Fruit fly (Drosophila melanogaster): ENCODE measurements around the gene CG14011.

The CG14011 gene

dm6 chr2L:5541935-5542685 lies 38.8 kb downstream of the CG14011 start, which contains the start of the genes Hel25E and Lam:
Gene Hel25E (minus strand): TSS chr2L:5542314.
Gene Lam (plus strand): TSS chr2L:5542480.
- TF ChIP-seq CG7101 (tag; optimal IDR thresholded peaks at IDR 0.05) (peak; percentile 5), CG7045 (GFP tag; optimal IDR thresholded peaks at IDR 0.05) (no peak), CG11617 (GFP tag; optimal IDR thresholded peaks at IDR 0.05) (peak; percentile 40), Mnt (GFP tag; optimal IDR thresholded peaks at IDR 0.05) (peak; percentile 56)

DNA sequence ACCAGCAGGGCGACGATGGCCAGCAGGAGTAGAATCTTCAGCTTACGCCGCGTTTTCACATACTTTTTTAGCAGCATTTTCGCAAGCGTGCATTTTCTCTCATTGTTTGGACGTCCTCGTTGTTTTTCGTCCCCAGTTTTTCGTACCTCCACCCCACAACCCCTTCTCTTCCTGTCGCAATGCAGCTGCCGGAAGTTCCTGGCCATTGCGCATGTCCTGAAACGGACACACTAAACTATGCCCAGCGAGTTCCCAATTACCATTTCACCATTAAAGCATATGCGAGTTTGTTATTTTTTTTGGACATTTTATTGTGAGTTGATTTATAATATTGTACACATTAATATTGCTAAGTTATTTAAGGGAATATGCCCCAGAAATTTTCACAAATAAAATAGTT lies 41.9 kb downstream of the CG14011 start, which contains the start of gene CG14015:
CG14015 (minus strand) TSS at position 163 of the 400 bp plus-strand sequence.
- no peak for TF ChIP-seq ovo (GFP tag; optimal IDR thresholded peaks at IDR 0.05)
- no peak for TF ChIP-seq CG7045 (GFP tag; optimal IDR thresholded peaks at IDR 0.05)
- no peak for TF ChIP-seq Hr96 (GFP tag; optimal IDR thresholded peaks at IDR 0.05)
- no peak for TF ChIP-seq CG1620 (GFP tag; optimal IDR thresholded peaks at IDR 0.05)
- no peak for TF ChIP-seq CG14711 (tag; optimal IDR thresholded peaks at IDR 0.05)
- TF ChIP-seq Mnt (GFP tag; optimal IDR thresholded peaks at IDR 0.05), result no peak
- no peak for TF ChIP-seq pad (GFP tag; optimal IDR thresholded peaks at IDR 0.05)

DNA sequence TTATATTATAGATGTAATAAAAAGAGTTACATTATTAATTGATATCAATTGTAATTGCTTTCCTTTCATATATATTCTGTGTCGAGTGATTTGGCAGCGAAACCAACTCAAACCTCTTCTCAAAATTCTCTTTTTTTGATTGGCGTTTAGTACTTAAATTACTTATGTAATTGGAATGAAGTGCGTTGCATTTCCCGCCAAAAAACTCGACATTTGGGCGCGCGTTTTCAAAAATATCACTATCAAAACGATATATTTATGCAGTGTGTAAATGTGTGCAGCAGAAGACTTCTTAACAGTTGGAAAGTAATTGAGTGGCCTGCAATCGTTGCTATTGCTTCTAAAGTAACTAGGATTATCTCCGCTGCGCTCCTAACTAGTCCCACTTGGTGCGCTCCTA lies 43.9 kb downstream of the CG14011 start:
- TF ChIP-seq CG7045 (GFP tag; optimal IDR thresholded peaks at IDR 0.05), result no peak
- TF ChIP-seq CG1620 (GFP tag; optimal IDR thresholded peaks at IDR 0.05), result no peak
- TF ChIP-seq cic (GFP tag; optimal IDR thresholded peaks at IDR 0.05), result no peak
- no peak for TF ChIP-seq CG33017 (tag; optimal IDR thresholded peaks at IDR 0.05)
- no peak for TF ChIP-seq CG5204 (GFP tag; optimal IDR thresholded peaks at IDR 0.05)
- no peak for TF ChIP-seq Crg-1 (GFP tag; optimal IDR thresholded peaks at IDR 0.05)
- TF ChIP-seq tj (GFP tag; optimal IDR thresholded peaks at IDR 0.05), result no peak
- TF ChIP-seq toe (GFP tag; optimal IDR thresholded peaks at IDR 0.05), result no peak
- no peak for TF ChIP-seq cnc (optimal IDR thresholded peaks at IDR 0.05)
- no peak for TF ChIP-seq kay (GFP tag; ENCODE audit: borderline replicate concordance)
- TF ChIP-seq CG7101 (tag; optimal IDR thresholded peaks at IDR 0.05), result no peak
- TF ChIP-seq Mnt (GFP tag; optimal IDR thresholded peaks at IDR 0.05), result no peak
- no peak for TF ChIP-seq Hr96 (GFP tag; optimal IDR thresholded peaks at IDR 0.05)
- TF ChIP-seq ovo (GFP tag; optimal IDR thresholded peaks at IDR 0.05), result no peak
- no peak for TF ChIP-seq Clk (GFP tag; optimal IDR thresholded peaks at IDR 0.05)

DNA sequence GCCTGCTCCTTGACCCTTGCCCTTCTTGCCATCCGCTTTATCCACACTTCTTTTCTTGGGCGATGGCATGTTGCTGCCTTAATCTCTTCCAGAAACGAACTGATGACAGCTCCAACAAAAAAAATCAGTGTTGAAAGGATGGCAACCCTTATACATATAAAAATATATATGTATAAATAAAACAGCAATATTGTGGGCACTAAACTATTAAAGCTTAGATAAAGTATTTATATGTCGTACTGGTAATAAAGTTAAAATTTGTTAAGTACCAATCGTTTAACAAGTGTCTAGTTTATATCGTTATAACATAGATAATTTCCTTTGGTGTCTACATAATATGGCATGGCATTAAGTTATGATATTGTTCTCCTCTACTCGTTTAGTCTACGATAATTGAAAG lies 44.3 kb downstream of the CG14011 start, which contains the start of gene tomb:
tomb (minus strand) TSS at position 101 of the 400 bp plus-strand sequence.
- no peak for TF ChIP-seq CG11617 (GFP tag; optimal IDR thresholded peaks at IDR 0.05)
- no peak for TF ChIP-seq Crg-1 (GFP tag; optimal IDR thresholded peaks at IDR 0.05)
- no peak for TF ChIP-seq CG7101 (tag; optimal IDR thresholded peaks at IDR 0.05)
- TF ChIP-seq Mnt (GFP tag; optimal IDR thresholded peaks at IDR 0.05), result no peak
- no peak for TF ChIP-seq cnc (optimal IDR thresholded peaks at IDR 0.05)
- TF ChIP-seq tj (GFP tag; optimal IDR thresholded peaks at IDR 0.05), result no peak
- TF ChIP-seq bab1 (GFP tag; optimal IDR thresholded peaks at IDR 0.05), result no peak
- no peak for TF ChIP-seq kay (GFP tag; ENCODE audit: borderline replicate concordance)
- TF ChIP-seq CG14711 (tag; optimal IDR thresholded peaks at IDR 0.05), result no peak
- TF ChIP-seq Hr96 (GFP tag; optimal IDR thresholded peaks at IDR 0.05), result no peak

DNA sequence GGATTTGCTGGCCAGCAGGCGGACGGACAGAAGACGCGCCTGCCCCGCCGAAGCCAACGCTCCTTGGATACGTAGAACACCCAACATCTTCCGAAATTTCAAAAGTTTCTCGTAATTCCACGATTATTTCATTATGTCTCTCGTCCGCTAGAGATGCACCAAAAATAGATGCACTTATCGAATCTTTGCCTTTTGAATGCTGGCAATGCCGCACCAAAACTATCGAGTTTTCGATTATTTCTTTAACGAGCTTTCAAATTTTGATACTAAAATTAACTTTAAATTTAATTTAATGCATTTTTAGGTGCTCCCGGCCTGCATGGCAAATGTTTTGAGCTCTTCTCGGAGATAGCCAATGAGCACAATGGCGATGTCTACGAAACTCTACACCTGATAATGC lies 48.9 kb downstream of the CG14011 start, which contains the start of gene Coq6:
Coq6 (minus strand) TSS at position 163 of the 400 bp plus-strand sequence.
- TF ChIP-seq toe (GFP tag; optimal IDR thresholded peaks at IDR 0.05), result no peak
- no peak for TF ChIP-seq CG14711 (tag; optimal IDR thresholded peaks at IDR 0.05)
- TF ChIP-seq ovo (GFP tag; optimal IDR thresholded peaks at IDR 0.05), result no peak
- no peak for TF ChIP-seq Mnt (GFP tag; optimal IDR thresholded peaks at IDR 0.05)
- TF ChIP-seq tj (GFP tag; optimal IDR thresholded peaks at IDR 0.05), result no peak

All from whole organism, adult.